Fruit fly (Drosophila melanogaster): ENCODE data around the gene CG31371.

The CG31371 gene

dm6 chr3R:30526799-30527465, 23.6 kb upstream of the CG31371 start, which contains the start of gene jdp (continued):
- TF ChIP-seq Hand (GFP tag; optimal IDR thresholded peaks at IDR 0.05) (peak; percentile 6), nom (GFP tag; optimal IDR thresholded peaks at IDR 0.05) (peak; percentile 41), corto (GFP tag; optimal IDR thresholded peaks at IDR 0.05) (peak; percentile 8), CG17802 (tag; optimal IDR thresholded peaks at IDR 0.05) (no peak), ATbp (GFP tag; optimal IDR thresholded peaks at IDR 0.05) (peak; percentile 21), CG32532 (GFP tag; IDR thresholded peaks at IDR 0.05) (peak; percentile 32; the same call in 1 of the 2 replicates), tna (GFP tag; IDR thresholded peaks at IDR 0.05; ENCODE audit: partially characterized antibody) (peak; percentile 31; the same call in 1 of the 2 replicates), Rfx (GFP tag; IDR thresholded peaks at IDR 0.05) (peak; percentile 49; the same call in 1 of the 2 replicates), sd (tag; optimal IDR thresholded peaks at IDR 0.05) (peak; percentile 43), ind (GFP tag; optimal IDR thresholded peaks at IDR 0.05) (no peak), CG12769 (tag; optimal IDR thresholded peaks at IDR 0.05) (peak; percentile 86), ci (GFP tag; IDR thresholded peaks at IDR 0.05) (peak; percentile 25; the same call in 1 of the 3 replicates), slbo (GFP tag; IDR thresholded peaks at IDR 0.05) (no peak), vvl (GFP tag; IDR thresholded peaks at IDR 0.05) (peak; percentile 29; the same call in 1 of the 2 replicates), Trl (optimal IDR thresholded peaks at IDR 0.05) (peak; percentile 15 to 24), Trl (GFP tag; optimal IDR thresholded peaks at IDR 0.05) (no peak), Med (GFP tag) (peak; percentile 74), sr (GFP tag; IDR thresholded peaks at IDR 0.05) (peak; percentile 52; the same call in 1 of the 3 replicates), CG10543 (GFP tag; optimal IDR thresholded peaks at IDR 0.05) (peak; percentile 17), en (GFP tag; optimal IDR thresholded peaks at IDR 0.05) (no peak), BtbVII (GFP tag; optimal IDR thresholded peaks at IDR 0.05) (peak; percentile 33), pho (GFP tag; optimal IDR thresholded peaks at IDR 0.05) (no peak), disco-r (GFP tag; optimal IDR thresholded peaks at IDR 0.05) (no peak), Drgx (GFP tag; IDR thresholded peaks at IDR 0.05) (peak; percentile 54), CG34376 (GFP tag; optimal IDR thresholded peaks at IDR 0.05) (peak; percentile 42), CG6175 (GFP tag; IDR thresholded peaks at IDR 0.05) (0 out of 3 replicates have a peak, but pooled peaks have one; percentile 7), lab (GFP tag; optimal IDR thresholded peaks at IDR 0.05) (peak; percentile 15), Deaf1 (tag; optimal IDR thresholded peaks at IDR 0.05) (peak; percentile 98), CG6791 (GFP tag; IDR thresholded peaks at IDR 0.05; ENCODE audit: partially characterized antibody) (0 out of 3 replicates have a peak, but pooled peaks have one; percentile 29), CG7987 (GFP tag; optimal IDR thresholded peaks at IDR 0.05) (no peak), hkb (optimal IDR thresholded peaks at IDR 0.05) (no peak), hkb (GFP tag; IDR thresholded peaks at IDR 0.05) (no peak), Eip74EF (GFP tag; optimal IDR thresholded peaks at IDR 0.05) (peak in 1 of 2 experiments; percentile 8), Dp (GFP tag; optimal IDR thresholded peaks at IDR 0.05) (peak; percentile 11), Meics (GFP tag; optimal IDR thresholded peaks at IDR 0.05) (no peak), chm (GFP tag; IDR thresholded peaks at IDR 0.05) (peak; percentile 20; the same call in 1 of the 2 replicates), CG18262 (tag; optimal IDR thresholded peaks at IDR 0.05) (no peak), E2f2 (GFP tag; IDR thresholded peaks at IDR 0.05) (peak; percentile 27; the same call in 1 of the 2 replicates), Nf-YC (tag; optimal IDR thresholded peaks at IDR 0.05) (peak; percentile 65), CG42726 (GFP tag; IDR thresholded peaks at IDR 0.05; ENCODE audit: partially characterized antibody) (0 out of 2 replicates have a peak, but pooled peaks have one; percentile 50), CG8290 (GFP tag; optimal IDR thresholded peaks at IDR 0.05) (no peak), CG8290 (tag; optimal IDR thresholded peaks at IDR 0.05) (peak in 1 of 2 experiments; percentile 26), Myb (GFP tag; optimal IDR thresholded peaks at IDR 0.05) (peak; percentile 36)

Measured in whole organism, embryonic.